Worm (Caenorhabditis elegans): ENCODE results near the gene ubc-20.

ce11 chrIII:164775-165174, 23.9 kb upstream of the ubc-20 start, which contains the start of gene F40G9.8:
- no peak for TF ChIP-seq tbx-2 (tag; optimal IDR thresholded peaks at IDR 0.05)
- no peak for TF ChIP-seq nhr-11 (tag; optimal IDR thresholded peaks at IDR 0.05)
- no peak for TF ChIP-seq ama-1 (optimal IDR thresholded peaks at IDR 0.05)
- no peak for TF ChIP-seq ceh-9 (tag; optimal IDR thresholded peaks at IDR 0.05)
- no peak for TF ChIP-seq unc-55 (GFP tag; optimal IDR thresholded peaks at IDR 0.05)
